Worm (Caenorhabditis elegans): ENCODE results near the gene F23D12.4.
A peak's percentile ranks its signal among the peaks of the same experiment; 100 is the strongest.

F23D12.4 gene

ce11 chrX:14477338-14477737, 32.5 kb downstream of the F23D12.4 start:
- TF ChIP-seq hlh-17 (GFP tag; optimal IDR thresholded peaks at IDR 0.05; ENCODE audit: borderline replicate concordance) (no peak), lin-35 (GFP tag; optimal IDR thresholded peaks at IDR 0.05) (no peak), lin-15B (tag; optimal IDR thresholded peaks at IDR 0.05) (no peak), jun-1 (tag; optimal IDR thresholded peaks at IDR 0.05) (no peak), nhr-11 (tag; optimal IDR thresholded peaks at IDR 0.05) (no peak), dpl-1 (GFP tag; optimal IDR thresholded peaks at IDR 0.05) (no peak), C16A3.4 (tag; optimal IDR thresholded peaks at IDR 0.05) (no peak), unc-30 (tag; optimal IDR thresholded peaks at IDR 0.05) (no peak), nhr-47 (tag; optimal IDR thresholded peaks at IDR 0.05) (peak; percentile 18), irx-1 (tag; optimal IDR thresholded peaks at IDR 0.05) (no peak), ces-1 (GFP tag; optimal IDR thresholded peaks at IDR 0.05) (no peak), unc-86 (tag; optimal IDR thresholded peaks at IDR 0.05) (no peak), snu-23 (GFP tag; optimal IDR thresholded peaks at IDR 0.05) (no peak), nhr-71 (tag; optimal IDR thresholded peaks at IDR 0.05) (no peak), skn-1 (tag; optimal IDR thresholded peaks at IDR 0.05) (peak; percentile 2), snpc-4 (tag; optimal IDR thresholded peaks at IDR 0.05) (peak; percentile 95), egl-27 (tag; optimal IDR thresholded peaks at IDR 0.05) (no peak), hpl-2 (GFP tag; optimal IDR thresholded peaks at IDR 0.05) (no peak), aly-2 (tag; optimal IDR thresholded peaks at IDR 0.05) (no peak), nhr-28 (tag; optimal IDR thresholded peaks at IDR 0.05) (no peak), xbp-1 (tag; optimal IDR thresholded peaks at IDR 0.05) (no peak), egl-13 (tag; optimal IDR thresholded peaks at IDR 0.05) (no peak), efl-1 (optimal IDR thresholded peaks at IDR 0.05) (no peak), efl-1 (GFP tag; optimal IDR thresholded peaks at IDR 0.05 in 1 of 2) (no peak), nhr-19 (GFP tag; conservative IDR thresholded peaks at IDR 0.05) (0 out of 2 replicates have a peak, but pooled peaks have one; percentile 7), ztf-11 (tag; optimal IDR thresholded peaks at IDR 0.05) (no peak), sptf-1 (tag; optimal IDR thresholded peaks at IDR 0.05) (no peak), nhr-76 (tag; optimal IDR thresholded peaks at IDR 0.05) (no peak), alr-1 (tag; optimal IDR thresholded peaks at IDR 0.05; ENCODE audit: borderline replicate concordance) (no peak), lin-14 (GFP tag; optimal IDR thresholded peaks at IDR 0.05) (no peak), pax-3 (tag; optimal IDR thresholded peaks at IDR 0.05) (no peak), mdl-1 (tag; optimal IDR thresholded peaks at IDR 0.05) (no peak), unc-98 (GFP tag; IDR thresholded peaks at IDR 0.05) (no peak), aha-1 (tag; optimal IDR thresholded peaks at IDR 0.05) (no peak), pqm-1 (tag; optimal IDR thresholded peaks at IDR 0.05) (no peak), nhr-85 (tag) (no peak), elt-2 (tag; optimal IDR thresholded peaks at IDR 0.05) (peak; percentile 35), nhr-77 (tag; optimal IDR thresholded peaks at IDR 0.05) (no peak), F16B12.6 (tag; optimal IDR thresholded peaks at IDR 0.05) (no peak), zip-4 (GFP tag; optimal IDR thresholded peaks at IDR 0.05) (no peak), fkh-10 (GFP tag; optimal IDR thresholded peaks at IDR 0.05) (no peak), nhr-20 (tag; optimal IDR thresholded peaks at IDR 0.05) (peak; percentile 0), tbx-2 (tag; optimal IDR thresholded peaks at IDR 0.05) (no peak), dsc-1 (tag; optimal IDR thresholded peaks at IDR 0.05) (no peak), nhr-84 (tag; optimal IDR thresholded peaks at IDR 0.05) (no peak), mep-1 (tag; optimal IDR thresholded peaks at IDR 0.05) (no peak), mef-2 (tag; optimal IDR thresholded peaks at IDR 0.05) (no peak), lir-3 (tag; optimal IDR thresholded peaks at IDR 0.05; ENCODE audit: poor library complexity) (no peak), unc-130 (tag; optimal IDR thresholded peaks at IDR 0.05) (no peak)
